Worm (Caenorhabditis elegans): ENCODE data around the gene nlp-69.

nlp-69 gene

ce11 chrV:20074345-20074744 lies 20.5 kb downstream of the nlp-69 start:
- peak; percentile 16 for TF ChIP-seq fos-1 (tag; optimal IDR thresholded peaks at IDR 0.05)
- no peak for TF ChIP-seq sma-9 (GFP tag; optimal IDR thresholded peaks at IDR 0.05)
- TF ChIP-seq sma-9 (tag; optimal IDR thresholded peaks at IDR 0.05) = no peak
- no peak for TF ChIP-seq nhr-10 (tag; optimal IDR thresholded peaks at IDR 0.05)
- TF ChIP-seq lsy-2 (tag; optimal IDR thresholded peaks at IDR 0.05) = no peak
- no peak for TF ChIP-seq ceh-16 (tag; optimal IDR thresholded peaks at IDR 0.05)
- no peak for TF ChIP-seq C34F6.9 (tag; optimal IDR thresholded peaks at IDR 0.05)
- no peak for TF ChIP-seq mbf-1 (tag; optimal IDR thresholded peaks at IDR 0.05)
- TF ChIP-seq gmeb-1 (tag; optimal IDR thresholded peaks at IDR 0.05) = peak; percentile 27
- no peak for TF ChIP-seq nhr-237 (tag; optimal IDR thresholded peaks at IDR 0.05)
- TF ChIP-seq nhr-129 (tag; optimal IDR thresholded peaks at IDR 0.05) = no peak
- TF ChIP-seq nhr-77 (tag; optimal IDR thresholded peaks at IDR 0.05) = no peak
- no peak for TF ChIP-seq aly-2 (tag; optimal IDR thresholded peaks at IDR 0.05)
- TF ChIP-seq snpc-4 (tag; optimal IDR thresholded peaks at IDR 0.05) = no peak
- no peak for TF ChIP-seq nhr-11 (tag; optimal IDR thresholded peaks at IDR 0.05)
- no peak for TF ChIP-seq lin-11 (tag; optimal IDR thresholded peaks at IDR 0.05)

ce11 chrV:20068389-20068788 lies 26.4 kb downstream of the nlp-69 start:
- TF ChIP-seq nhr-129 (tag; optimal IDR thresholded peaks at IDR 0.05) (peak; percentile 33), nhr-10 (tag; optimal IDR thresholded peaks at IDR 0.05) (no peak), lsy-2 (tag; optimal IDR thresholded peaks at IDR 0.05) (peak; percentile 39 to 58), F13H6.1 (tag; optimal IDR thresholded peaks at IDR 0.05) (peak; percentile 19), nhr-21 (tag; optimal IDR thresholded peaks at IDR 0.05) (no peak), alr-1 (tag; optimal IDR thresholded peaks at IDR 0.05) (no peak)

- no peak for TF ChIP-seq lin-39 (tag; optimal IDR thresholded peaks at IDR 0.05)
- no peak for TF ChIP-seq nhr-6 (tag; optimal IDR thresholded peaks at IDR 0.05)
- no peak for TF ChIP-seq dmd-4 (tag; optimal IDR thresholded peaks at IDR 0.05)
- TF ChIP-seq nhr-237 (tag; optimal IDR thresholded peaks at IDR 0.05) = no peak
- no peak for TF ChIP-seq alr-1 (tag; optimal IDR thresholded peaks at IDR 0.05)
- TF ChIP-seq skn-1 (tag; optimal IDR thresholded peaks at IDR 0.05) = no peak
- TF ChIP-seq Y55F3AM.14 (GFP tag; optimal IDR thresholded peaks at IDR 0.05) = no peak
- TF ChIP-seq ZK546.5 (tag; optimal IDR thresholded peaks at IDR 0.05) = no peak
- TF ChIP-seq zag-1 (tag; optimal IDR thresholded peaks at IDR 0.05) = no peak
- no peak for TF ChIP-seq nhr-11 (tag; optimal IDR thresholded peaks at IDR 0.05)
- no peak for TF ChIP-seq nhr-12 (tag; optimal IDR thresholded peaks at IDR 0.05)
- no peak for TF ChIP-seq nhr-25 (tag; optimal IDR thresholded peaks at IDR 0.05)
- TF ChIP-seq nhr-77 (tag; optimal IDR thresholded peaks at IDR 0.05) = no peak
- no peak for TF ChIP-seq F13H6.1 (tag; optimal IDR thresholded peaks at IDR 0.05)
- TF ChIP-seq unc-62 (GFP tag; optimal IDR thresholded peaks at IDR 0.05) = no peak
- TF ChIP-seq lsy-2 (tag; optimal IDR thresholded peaks at IDR 0.05) = no peak
- TF ChIP-seq aly-2 (tag; optimal IDR thresholded peaks at IDR 0.05) = no peak
- no peak for TF ChIP-seq sma-3 (GFP tag; optimal IDR thresholded peaks at IDR 0.05)
Observed at ce11 chrV:20067075-20067474, 27.7 kb downstream of the nlp-69 start.

ce11 chrV:20065096-20065495 lies 29.7 kb downstream of the nlp-69 start:
- no peak for TF ChIP-seq nhr-25 (tag; optimal IDR thresholded peaks at IDR 0.05)
- TF ChIP-seq nhr-21 (tag; optimal IDR thresholded peaks at IDR 0.05) = no peak
- TF ChIP-seq mbf-1 (tag; optimal IDR thresholded peaks at IDR 0.05) = no peak
- no peak for TF ChIP-seq lin-13 (GFP tag; optimal IDR thresholded peaks at IDR 0.05)
- TF ChIP-seq ceh-16 (tag; optimal IDR thresholded peaks at IDR 0.05) = no peak
- no peak for TF ChIP-seq C34F6.9 (tag; optimal IDR thresholded peaks at IDR 0.05)
- TF ChIP-seq nhr-23 (tag; optimal IDR thresholded peaks at IDR 0.05) = no peak
- no peak for TF ChIP-seq Y55F3AM.14 (GFP tag; optimal IDR thresholded peaks at IDR 0.05)
- TF ChIP-seq nhr-10 (tag; optimal IDR thresholded peaks at IDR 0.05) = no peak
- TF ChIP-seq elt-1 (tag; optimal IDR thresholded peaks at IDR 0.05) = no peak
- TF ChIP-seq lin-11 (tag; optimal IDR thresholded peaks at IDR 0.05) = no peak
- no peak for TF ChIP-seq nhr-129 (tag; optimal IDR thresholded peaks at IDR 0.05)
- no peak for TF ChIP-seq sma-9 (GFP tag; optimal IDR thresholded peaks at IDR 0.05)
- no peak for TF ChIP-seq sma-9 (tag; optimal IDR thresholded peaks at IDR 0.05)
- no peak for TF ChIP-seq crh-2 (tag; optimal IDR thresholded peaks at IDR 0.05)
- TF ChIP-seq elt-3 (tag; optimal IDR thresholded peaks at IDR 0.05) = no peak
- no peak for TF ChIP-seq blmp-1 (tag; optimal IDR thresholded peaks at IDR 0.05; ENCODE audit: insufficient read depth)
- no peak for TF ChIP-seq ama-1 (optimal IDR thresholded peaks at IDR 0.05)
- TF ChIP-seq lsy-2 (tag; optimal IDR thresholded peaks at IDR 0.05) = no peak
